Worm (Caenorhabditis elegans) whole organism, L2 larva: ENCODE results near the gene xpf-1.

Experiments used
- C34F6.9 ChIP-seq: fragments of 150-350 bp; optimal IDR thresholded peaks from 2 replicates; lab custom pipeline; 2014; ENCODE audit warnings: missing biosample characterization, missing genetic modification characterization
- F13H6.1 ChIP-seq: sonication (generic microtip); optimal IDR thresholded peaks from 2 replicates; lab custom pipeline; 2016; ENCODE audit warnings: missing genetic modification characterization, missing compliant biosample characterization
- R02D3.7 ChIP-seq: fragments of 150-350 bp; optimal IDR thresholded peaks from 2 replicates; lab custom pipeline; 2014; ENCODE audit warnings: missing biosample characterization, missing genetic modification characterization
- Y55F3AM.14 ChIP-seq: fragments of 200-800 bp; sonication (Bioruptor generic); optimal IDR thresholded peaks from 2 replicates; lab custom pipeline; 2018; ENCODE audit warnings: mild to moderate bottlenecking, missing genetic modification characterization, missing compliant biosample characterization
- ZK546.5 ChIP-seq: sonication (generic microtip); optimal IDR thresholded peaks from 2 replicates; lab custom pipeline; 2017; ENCODE audit warnings: missing biosample characterization, missing genetic modification characterization
- aly-2 ChIP-seq: fragments of 150-350 bp; optimal IDR thresholded peaks from 2 replicates; lab custom pipeline; 2014; ENCODE audit warnings: missing biosample characterization, missing genetic modification characterization
- ama-1 ChIP-seq: fragments of 150-350 bp; optimal IDR thresholded peaks from 2 replicates; lab custom pipeline; 2018; ENCODE audit warnings: inconsistent platforms
- blmp-1 ChIP-seq: sonication (generic microtip); optimal IDR thresholded peaks from 2 replicates; lab custom pipeline; 2017; ENCODE audit warnings: missing genetic modification characterization, mild to moderate bottlenecking, missing compliant biosample characterization, antibody characterized with exemption, moderate library complexity; ENCODE audit not compliant: insufficient read depth
- ceh-82 ChIP-seq: fragments of 150-350 bp; optimal IDR thresholded peaks from 2 replicates; lab custom pipeline; 2014; ENCODE audit warnings: missing biosample characterization, missing genetic modification characterization
- dmd-4 ChIP-seq: sonication (generic microtip); optimal IDR thresholded peaks from 2 replicates; lab custom pipeline; 2017; ENCODE audit warnings: missing biosample characterization, missing genetic modification characterization
- elt-1 ChIP-seq: fragments of 150-350 bp; optimal IDR thresholded peaks from 2 replicates; lab custom pipeline; 2014; ENCODE audit warnings: missing biosample characterization, missing genetic modification characterization
- elt-3 ChIP-seq: sonication (generic microtip); optimal IDR thresholded peaks from 2 replicates; lab custom pipeline; 2017; ENCODE audit warnings: missing biosample characterization, missing genetic modification characterization
- lin-11 ChIP-seq: fragments of 150-350 bp; sonication (generic microtip); optimal IDR thresholded peaks from 2 replicates; lab custom pipeline; 2014; ENCODE audit warnings: missing biosample characterization, missing genetic modification characterization, inconsistent platforms, mixed read lengths
- lin-13 ChIP-seq: fragments of 150-350 bp; optimal IDR thresholded peaks from 2 replicates; lab custom pipeline; 2014; ENCODE audit warnings: missing biosample characterization, missing genetic modification reagents, missing genetic modification characterization
- lsy-2 ChIP-seq, 2 experiments: fragments of 150-350 bp in 1 of 2; sonication (generic microtip) in 1 of 2; optimal IDR thresholded peaks; 2 replicates each; lab custom pipeline; 2014 to 2017; ENCODE audit warnings: missing biosample characterization in 2 of 2, missing genetic modification characterization in 2 of 2
- mbf-1 ChIP-seq: sonication (generic microtip); optimal IDR thresholded peaks from 2 replicates; lab custom pipeline; 2017; ENCODE audit warnings: missing biosample characterization, missing genetic modification characterization
- mdl-1 ChIP-seq, 2 experiments: fragments of 150-350 bp in 1 of 2; sonication (generic microtip) in 1 of 2; optimal IDR thresholded peaks; 2 replicates each; lab custom pipeline; 2017; ENCODE audit warnings: missing biosample characterization in 2 of 2, missing genetic modification characterization in 2 of 2
- nhr-11 ChIP-seq: fragments of 150-350 bp; optimal IDR thresholded peaks from 2 replicates; lab custom pipeline; 2014; ENCODE audit warnings: missing biosample characterization, missing genetic modification characterization
- nhr-12 ChIP-seq: fragments of 150-350 bp; optimal IDR thresholded peaks from 2 replicates; lab custom pipeline; 2014; ENCODE audit warnings: missing biosample characterization, missing genetic modification characterization
- nhr-129 ChIP-seq: fragments of 150-350 bp; optimal IDR thresholded peaks from 2 replicates; lab custom pipeline; 2014; ENCODE audit warnings: missing biosample characterization, missing genetic modification characterization
- nhr-21 ChIP-seq: fragments of 150-350 bp; optimal IDR thresholded peaks from 2 replicates; lab custom pipeline; 2014; ENCODE audit warnings: missing biosample characterization, missing genetic modification characterization
- nhr-237 ChIP-seq: fragments of 150-350 bp; optimal IDR thresholded peaks from 2 replicates; lab custom pipeline; 2014; ENCODE audit warnings: missing biosample characterization, missing genetic modification characterization
- nhr-25 ChIP-seq: fragments of 150-350 bp; sonication (generic microtip); optimal IDR thresholded peaks from 3 replicates; lab custom pipeline; 2014; ENCODE audit warnings: missing biosample characterization, missing genetic modification characterization
- nhr-6 ChIP-seq: fragments of 150-350 bp; optimal IDR thresholded peaks from 2 replicates; lab custom pipeline; 2014; ENCODE audit warnings: missing biosample characterization, missing genetic modification characterization
- nhr-77 ChIP-seq: fragments of 150-350 bp; optimal IDR thresholded peaks from 2 replicates; lab custom pipeline; 2014; ENCODE audit warnings: missing biosample characterization, missing genetic modification characterization
- peb-1 ChIP-seq: fragments of 150-350 bp; optimal IDR thresholded peaks from 2 replicates; lab custom pipeline; 2014; ENCODE audit warnings: missing biosample characterization, missing genetic modification characterization
- sem-4 ChIP-seq: fragments of 150-350 bp; optimal IDR thresholded peaks from 2 replicates; lab custom pipeline; 2014; ENCODE audit warnings: missing biosample characterization, missing genetic modification reagents, missing genetic modification characterization
- skn-1 ChIP-seq: sonication (generic microtip); optimal IDR thresholded peaks from 2 replicates; lab custom pipeline; 2017; ENCODE audit warnings: missing biosample characterization, missing genetic modification characterization
- sma-9 ChIP-seq, 2 experiments: fragments of 150-350 bp in 1 of 2; sonication (generic microtip) in 1 of 2; optimal IDR thresholded peaks; 2 replicates each; lab custom pipeline; 2014 to 2016; ENCODE audit warnings: missing genetic modification characterization in 2 of 2, mild to moderate bottlenecking in 1 of 2, missing biosample characterization in 1 of 2, missing compliant biosample characterization in 1 of 2, missing genetic modification reagents in 1 of 2, moderate library complexity in 1 of 2
- snpc-4 ChIP-seq: fragments of 150-350 bp; optimal IDR thresholded peaks from 2 replicates; lab custom pipeline; 2014; ENCODE audit warnings: missing biosample characterization, missing genetic modification characterization
- unc-55 ChIP-seq: fragments of 150-350 bp; sonication (generic microtip); optimal IDR thresholded peaks from 3 replicates; lab custom pipeline; 2014; ENCODE audit warnings: missing biosample characterization, missing genetic modification reagents, missing genetic modification characterization
- zag-1 ChIP-seq: fragments of 150-350 bp; optimal IDR thresholded peaks from 2 replicates; lab custom pipeline; 2014; ENCODE audit warnings: missing biosample characterization, missing genetic modification characterization
- ztf-11 ChIP-seq: sonication (generic microtip); optimal IDR thresholded peaks from 2 replicates; lab custom pipeline; 2017; ENCODE audit warnings: missing biosample characterization, missing genetic modification characterization
- ztf-4 ChIP-seq: fragments of 150-350 bp; optimal IDR thresholded peaks from 2 replicates; lab custom pipeline; 2014; ENCODE audit warnings: missing biosample characterization, missing genetic modification characterization

Gene xpf-1

DNA sequence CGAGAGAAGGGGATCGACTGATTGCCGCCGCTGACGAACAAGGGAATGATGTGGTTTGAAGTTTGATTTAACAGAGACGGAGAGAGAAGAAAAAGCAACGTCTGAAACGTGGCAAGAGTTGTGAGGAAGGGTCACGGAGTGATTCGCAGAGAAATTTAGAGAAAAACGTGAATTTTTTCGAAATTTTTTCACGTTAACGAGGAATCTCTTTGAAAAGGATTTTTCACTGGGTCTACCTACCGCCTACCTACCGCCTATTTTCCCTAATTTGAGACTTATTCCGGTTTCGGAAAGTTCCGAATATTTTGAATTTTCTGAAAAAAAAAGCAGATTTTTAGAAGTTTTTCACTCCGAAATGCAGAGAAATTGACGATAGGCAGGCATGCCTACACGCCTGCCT, 13.5 kb downstream of the xpf-1 start, which contains the start of gene fcmt-1:
fcmt-1 (minus strand) TSS at position 101 of the 400 bp plus-strand sequence.
- TF ChIP-seq ZK546.5 (no peak), nhr-237 (tag; lab: Kevin White, UChicago) (no peak), aly-2 (tag; lab: Kevin White, UChicago) (no peak), F13H6.1 (no peak), lin-11 (no peak), elt-1 (tag; lab: Kevin White, UChicago) (no peak), nhr-77 (tag; lab: Kevin White, UChicago) (no peak), mdl-1 (tag; optimal IDR thresholded peaks at IDR 0.05; lab: Kevin White, UChicago) (no peak), nhr-129 (tag; lab: Kevin White, UChicago) (no peak), nhr-11 (no peak), peb-1 (tag; lab: Kevin White, UChicago) (no peak), C34F6.9 (tag; lab: Kevin White, UChicago) (no peak), skn-1 (tag; lab: Kevin White, UChicago) (no peak), elt-3 (tag; lab: Kevin White, UChicago) (no peak)

DNA sequence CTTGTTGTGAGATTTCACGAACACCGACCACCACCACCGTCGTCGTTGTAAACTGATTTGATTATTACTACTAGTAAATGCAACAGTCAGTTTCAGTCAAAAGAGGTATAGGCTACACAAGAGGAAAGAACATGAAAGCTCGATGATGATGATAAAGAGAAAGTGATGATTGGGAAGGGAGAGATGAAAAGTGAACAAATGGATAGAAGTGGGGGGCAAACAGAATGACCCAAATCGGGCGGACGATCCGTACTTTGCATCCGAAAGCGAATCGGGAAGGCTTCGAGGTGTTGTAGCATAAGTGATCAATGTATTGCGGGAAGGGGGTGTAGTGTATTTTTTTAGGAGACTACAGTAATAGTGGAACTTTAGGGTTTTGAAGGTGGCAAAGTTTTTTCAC, 14.8 kb downstream of the xpf-1 start:
- peak; percentile 30 for TF ChIP-seq blmp-1 (tag; lab: Kevin White, UChicago)
- TF ChIP-seq ZK546.5: no peak
- no peak for TF ChIP-seq ceh-82 (tag; lab: Kevin White, UChicago)
- TF ChIP-seq ztf-4 (tag; lab: Kevin White, UChicago): no peak
- no peak for TF ChIP-seq nhr-129 (tag; lab: Kevin White, UChicago)
- TF ChIP-seq sem-4: no peak
- no peak for TF ChIP-seq Y55F3AM.14 (GFP tag; lab: Kevin White, UChicago)

- no peak for TF ChIP-seq nhr-25 (tag; lab: Kevin White, UChicago)
- no peak for TF ChIP-seq nhr-12
- no peak for TF ChIP-seq nhr-237 (tag; lab: Kevin White, UChicago)
- no peak for TF ChIP-seq peb-1 (tag; lab: Kevin White, UChicago)
- TF ChIP-seq lin-13 (GFP tag; lab: Kevin White, UChicago): no peak
- peak; percentile 17 for TF ChIP-seq C34F6.9 (tag; lab: Kevin White, UChicago)
- TF ChIP-seq R02D3.7 (tag; lab: Kevin White, UChicago): no peak
- TF ChIP-seq zag-1 (tag; lab: Kevin White, UChicago): peak; percentile 60
- peak; percentile 48 for TF ChIP-seq nhr-129 (tag; lab: Kevin White, UChicago)
- peak; percentile 45 for TF ChIP-seq sma-9 (GFP tag; optimal IDR thresholded peaks at IDR 0.05; lab: Kevin White, UChicago)
- TF ChIP-seq sma-9 (tag; optimal IDR thresholded peaks at IDR 0.05; lab: Kevin White, UChicago): no peak
- TF ChIP-seq F13H6.1: peak; percentile 43
- no peak for TF ChIP-seq nhr-21 (tag; lab: Kevin White, UChicago)
- TF ChIP-seq mbf-1: no peak
- no peak for TF ChIP-seq unc-55 (GFP tag; lab: Kevin White, UChicago)
- no peak for TF ChIP-seq nhr-6
- no peak for TF ChIP-seq mdl-1 (tag; optimal IDR thresholded peaks at IDR 0.05; lab: Kevin White, UChicago)
- TF ChIP-seq aly-2 (tag; lab: Kevin White, UChicago): no peak
- TF ChIP-seq lsy-2 (tag; optimal IDR thresholded peaks at IDR 0.05; lab: Kevin White, UChicago): peak in 1 of 2 experiments; percentile 14
- TF ChIP-seq nhr-11: no peak
- TF ChIP-seq, all 48 proteins: peak for 6
Observed at ce11 chrII:11713569-11713968, 17.6 kb downstream of the xpf-1 start, which contains the start of gene F13D12.10. Gene F13D12.10, plus strand, starts transcription at chrII:11713799.

- no peak for TF ChIP-seq ama-1
- TF ChIP-seq snpc-4 (tag; lab: Kevin White, UChicago): peak; percentile 37
Observed at ce11 chrII:11714728-11715127, 18.8 kb downstream of the xpf-1 start.

DNA sequence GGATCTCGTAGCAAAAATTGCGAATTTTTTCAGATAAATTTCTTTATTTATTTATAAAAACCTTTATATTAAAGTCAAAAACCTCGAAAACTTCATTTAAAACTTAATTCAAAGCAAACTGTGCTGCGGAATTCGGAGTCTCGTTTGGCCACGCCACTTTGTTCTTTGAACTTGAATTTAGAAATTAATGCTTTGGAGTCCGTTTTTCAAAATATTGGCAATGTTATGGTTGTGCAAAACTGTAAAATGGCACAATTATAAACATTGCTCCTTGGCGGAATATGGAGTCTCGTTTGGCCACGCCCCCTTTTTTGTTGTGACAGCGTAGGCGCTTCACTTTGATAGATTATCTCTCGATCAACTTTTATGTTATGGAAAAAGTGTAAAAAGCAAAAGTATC, 23.6 kb downstream of the xpf-1 start:
- TF ChIP-seq lsy-2 (tag; optimal IDR thresholded peaks at IDR 0.05; lab: Kevin White, UChicago): peak in 1 of 2 experiments; percentile 38
- no peak for TF ChIP-seq C34F6.9 (tag; lab: Kevin White, UChicago)

ce11 chrII:11720102-11720501, 24.1 kb downstream of the xpf-1 start, which contains the start of gene F13D12.3:
Gene F13D12.3, plus strand, starts transcription at chrII:11720402.
- TF ChIP-seq nhr-77 (tag; lab: Kevin White, UChicago): no peak
- no peak for TF ChIP-seq dmd-4 (tag; lab: Kevin White, UChicago)
- no peak for TF ChIP-seq mbf-1
- TF ChIP-seq ztf-4 (tag; lab: Kevin White, UChicago): no peak
- no peak for TF ChIP-seq nhr-21 (tag; lab: Kevin White, UChicago)
- no peak for TF ChIP-seq ztf-11
- TF ChIP-seq mdl-1 (tag; optimal IDR thresholded peaks at IDR 0.05; lab: Kevin White, UChicago): no peak
- no peak for TF ChIP-seq snpc-4 (tag; lab: Kevin White, UChicago)
- TF ChIP-seq C34F6.9 (tag; lab: Kevin White, UChicago): no peak
